Worm (Caenorhabditis elegans) whole organism, L4 larva: ENCODE data around the gene cyp-23A1.

Experiments
- Y75B8A.6 ChIP-seq: fragments of 200-800 bp; sonication (Bioruptor generic); IDR thresholded peaks from 2 replicates; pipeline ENCODE4 v1.3.6; 2022; ENCODE audit warnings: missing genetic modification reagents, missing genetic modification characterization, missing compliant biosample characterization
- dve-1 ChIP-seq: sonication (generic microtip); optimal IDR thresholded peaks from 2 replicates; lab custom pipeline; 2017; ENCODE audit warnings: antibody characterized with exemption, mild to moderate bottlenecking, missing genetic modification characterization, missing compliant biosample characterization; ENCODE audit not compliant: insufficient read depth
- madf-5 ChIP-seq, 2 experiments: fragments of 200-800 bp; sonication (Bioruptor generic); IDR thresholded peaks; 2 replicates each; pipeline ENCODE4 v1.3.6; 2022; ENCODE audit warnings: missing compliant biosample characterization in 2 of 2, missing genetic modification characterization in 2 of 2
- nhr-28 ChIP-seq: fragments of 150-350 bp; optimal IDR thresholded peaks from 2 replicates; lab custom pipeline; 2014; ENCODE audit warnings: missing biosample characterization, missing genetic modification characterization
- pha-4 ChIP-seq, 2 experiments: fragments of 150-350 bp in 1 of 2; fragments of 200-800 bp in 1 of 2; sonication (Bioruptor generic) in 1 of 2; IDR thresholded peaks in 1 of 2; optimal IDR thresholded peaks in 1 of 2; 2 replicates each; pipeline versions ENCODE4 v1.3.6 to Lab custom; 2014 to 2022; ENCODE audit warnings: missing genetic modification characterization in 2 of 2, missing genetic modification reagents in 2 of 2, missing biosample characterization in 1 of 2, missing compliant biosample characterization in 1 of 2

DNA sequence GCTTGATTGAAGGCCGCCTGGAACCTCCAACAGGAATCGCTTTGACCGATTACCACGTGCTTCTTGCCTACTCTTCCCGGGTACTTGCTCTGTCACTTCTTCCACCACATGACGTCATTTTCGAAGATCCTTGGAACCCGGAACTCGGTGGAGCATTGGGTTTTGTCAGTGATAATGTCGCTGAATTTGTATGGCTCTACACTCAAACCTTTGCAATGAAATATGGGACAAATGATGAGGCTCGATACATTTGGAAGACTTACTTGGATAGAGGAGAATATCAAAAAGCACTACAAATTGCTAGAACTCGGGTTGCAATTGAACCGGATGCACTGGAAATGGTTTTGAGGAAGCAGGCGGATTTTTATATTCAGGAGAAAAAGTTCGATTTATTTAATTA, 49.2 kb upstream of the cyp-23A1 start:
- TF ChIP-seq madf-5 (GFP tag; IDR thresholded peaks at IDR 0.05; lab: Robert Waterston, UW): no peak
- no peak for TF ChIP-seq pha-4 (GFP tag; IDR thresholded peaks at IDR 0.05; lab: Robert Waterston, UW)
- no peak for TF ChIP-seq pha-4 (tag; optimal IDR thresholded peaks at IDR 0.05; lab: Kevin White, UChicago)
- TF ChIP-seq Y75B8A.6: no peak
- no peak for TF ChIP-seq dve-1 (tag; lab: Kevin White, UChicago)
- no peak for TF ChIP-seq nhr-28 (tag; lab: Kevin White, UChicago)
